Worm (Caenorhabditis elegans): Measurements from ENCODE around the gene klp-18.

klp-18 gene

DNA sequence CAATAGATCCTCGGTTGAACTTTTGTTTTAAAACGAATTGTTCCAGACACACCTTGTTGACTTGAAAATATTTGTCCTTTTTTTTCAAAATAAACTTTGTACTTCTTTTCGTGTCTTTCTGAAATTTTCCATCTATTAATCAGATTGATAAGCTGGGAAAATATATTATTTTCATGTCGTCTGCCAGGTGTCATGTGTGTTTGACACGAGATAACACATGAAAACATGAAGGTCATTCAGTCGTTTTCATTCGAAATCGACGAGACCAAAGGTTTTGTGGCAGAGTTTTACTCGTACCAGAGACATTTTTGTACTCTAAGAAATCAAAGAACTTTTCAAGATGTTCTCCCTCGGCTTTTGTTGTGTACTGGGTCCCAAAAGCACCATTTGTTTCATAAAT, 19.4 kb upstream of the klp-18 start:
- TF ChIP-seq M03D4.4 (tag; optimal IDR thresholded peaks at IDR 0.05) (no peak), elt-3 (tag; optimal IDR thresholded peaks at IDR 0.05) (no peak), mep-1 (tag; optimal IDR thresholded peaks at IDR 0.05) (no peak), sem-2 (GFP tag; optimal IDR thresholded peaks at IDR 0.05) (no peak), ham-2 (GFP tag; optimal IDR thresholded peaks at IDR 0.05) (no peak), nhr-76 (tag; optimal IDR thresholded peaks at IDR 0.05) (no peak), lin-13 (tag; optimal IDR thresholded peaks at IDR 0.05) (no peak), elt-1 (tag; optimal IDR thresholded peaks at IDR 0.05; ENCODE audit: borderline replicate concordance, insufficient read depth) (no peak), mab-5 (tag; optimal IDR thresholded peaks at IDR 0.05) (no peak), flh-1 (GFP tag; optimal IDR thresholded peaks at IDR 0.05) (no peak), zip-8 (tag; optimal IDR thresholded peaks at IDR 0.05) (no peak), hlh-1 (tag; optimal IDR thresholded peaks at IDR 0.05) (no peak), lin-32 (GFP tag; optimal IDR thresholded peaks at IDR 0.05) (no peak), ztf-11 (tag; optimal IDR thresholded peaks at IDR 0.05) (no peak), tbx-8 (GFP tag; optimal IDR thresholded peaks at IDR 0.05) (no peak)

DNA sequence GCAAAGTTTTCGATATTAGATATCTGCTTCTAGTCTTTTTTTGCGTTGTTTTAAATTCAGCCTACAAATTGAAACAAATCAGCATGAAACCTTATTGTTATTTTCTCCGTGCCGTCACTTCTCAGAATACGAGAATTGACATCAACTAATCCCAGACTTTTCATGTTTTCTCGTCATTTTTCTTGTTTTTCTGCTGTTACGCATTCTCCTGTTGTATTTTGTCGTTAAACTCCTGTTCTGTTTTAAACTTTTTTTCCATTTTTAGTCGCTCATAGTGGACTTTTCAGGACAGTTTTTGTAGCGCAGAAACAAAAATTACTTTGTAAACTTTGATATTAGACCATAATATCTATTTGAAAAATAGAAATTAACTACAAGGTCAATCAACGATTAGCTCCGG, 17.8 kb upstream of the klp-18 start:
- TF ChIP-seq nhr-2 (tag; optimal IDR thresholded peaks at IDR 0.05) (no peak), nhr-28 (tag; optimal IDR thresholded peaks at IDR 0.05) (no peak), M03D4.4 (tag; optimal IDR thresholded peaks at IDR 0.05) (no peak), nhr-237 (tag; optimal IDR thresholded peaks at IDR 0.05) (no peak), lin-32 (GFP tag; optimal IDR thresholded peaks at IDR 0.05) (no peak), tbx-8 (GFP tag; optimal IDR thresholded peaks at IDR 0.05) (no peak), snpc-4 (tag; optimal IDR thresholded peaks at IDR 0.05) (no peak), zip-8 (tag; optimal IDR thresholded peaks at IDR 0.05) (no peak), blmp-1 (tag; optimal IDR thresholded peaks at IDR 0.05) (no peak), unc-62 (GFP tag; optimal IDR thresholded peaks at IDR 0.05) (no peak), mep-1 (tag; optimal IDR thresholded peaks at IDR 0.05) (no peak), ham-2 (GFP tag; optimal IDR thresholded peaks at IDR 0.05) (no peak)

DNA sequence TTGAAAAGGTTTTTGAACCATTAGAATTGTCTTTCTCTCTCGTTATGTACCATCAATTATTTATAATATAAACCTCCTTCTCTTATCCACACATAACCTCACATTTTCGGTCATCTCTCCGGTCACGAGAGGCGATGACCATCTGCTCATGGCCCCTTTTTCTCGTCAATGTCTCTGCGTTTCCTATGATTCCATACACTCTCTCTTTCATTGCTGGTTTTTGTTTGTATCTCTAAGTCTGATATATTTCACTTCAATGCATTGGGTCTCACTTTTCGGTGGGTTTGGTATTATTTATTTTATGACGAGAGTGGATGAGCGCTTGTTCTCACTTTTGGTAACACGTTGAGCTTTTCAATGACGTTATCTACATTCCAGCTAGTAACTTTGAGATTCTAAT, 17.0 kb upstream of the klp-18 start:
- no peak for TF ChIP-seq ceh-43 (GFP tag; optimal IDR thresholded peaks at IDR 0.05)
- peak; percentile 51 for TF ChIP-seq ceh-39 (tag; optimal IDR thresholded peaks at IDR 0.05)
- TF ChIP-seq nhr-237 (tag; optimal IDR thresholded peaks at IDR 0.05): no peak
- peak; percentile 47 for TF ChIP-seq hlh-1 (tag; optimal IDR thresholded peaks at IDR 0.05)
- no peak for TF ChIP-seq elt-1 (tag; optimal IDR thresholded peaks at IDR 0.05; ENCODE audit: borderline replicate concordance, insufficient read depth)
- no peak for TF ChIP-seq lin-13 (tag; optimal IDR thresholded peaks at IDR 0.05)
- no peak for TF ChIP-seq sem-2 (GFP tag; optimal IDR thresholded peaks at IDR 0.05)
- TF ChIP-seq nhr-76 (tag; optimal IDR thresholded peaks at IDR 0.05): no peak
- peak; percentile 72 for TF ChIP-seq mep-1 (tag; optimal IDR thresholded peaks at IDR 0.05)
- TF ChIP-seq nhr-2 (tag; optimal IDR thresholded peaks at IDR 0.05): peak; percentile 100
- peak; percentile 62 for TF ChIP-seq mls-2 (tag; optimal IDR thresholded peaks at IDR 0.05)
- no peak for TF ChIP-seq bed-3 (GFP tag; optimal IDR thresholded peaks at IDR 0.05)
- peak; percentile 49 for TF ChIP-seq unc-62 (GFP tag; optimal IDR thresholded peaks at IDR 0.05)
- TF ChIP-seq ces-1 (GFP tag; optimal IDR thresholded peaks at IDR 0.05): peak; percentile 67
- no peak for TF ChIP-seq M03D4.4 (tag; optimal IDR thresholded peaks at IDR 0.05)
- TF ChIP-seq sptf-1 (tag; optimal IDR thresholded peaks at IDR 0.05): peak; percentile 8
- TF ChIP-seq cnd-1 (tag; optimal IDR thresholded peaks at IDR 0.05): peak; percentile 97
- peak; percentile 53 for TF ChIP-seq unc-120 (tag; optimal IDR thresholded peaks at IDR 0.05; ENCODE audit: poor library complexity, severe bottlenecking)
- TF ChIP-seq zip-8 (tag; optimal IDR thresholded peaks at IDR 0.05): no peak
- TF ChIP-seq lin-32 (GFP tag; optimal IDR thresholded peaks at IDR 0.05): peak; percentile 98
- TF ChIP-seq ceh-83 (GFP tag; optimal IDR thresholded peaks at IDR 0.05): no peak
- TF ChIP-seq lsy-2 (tag; optimal IDR thresholded peaks at IDR 0.05): peak; percentile 14

DNA sequence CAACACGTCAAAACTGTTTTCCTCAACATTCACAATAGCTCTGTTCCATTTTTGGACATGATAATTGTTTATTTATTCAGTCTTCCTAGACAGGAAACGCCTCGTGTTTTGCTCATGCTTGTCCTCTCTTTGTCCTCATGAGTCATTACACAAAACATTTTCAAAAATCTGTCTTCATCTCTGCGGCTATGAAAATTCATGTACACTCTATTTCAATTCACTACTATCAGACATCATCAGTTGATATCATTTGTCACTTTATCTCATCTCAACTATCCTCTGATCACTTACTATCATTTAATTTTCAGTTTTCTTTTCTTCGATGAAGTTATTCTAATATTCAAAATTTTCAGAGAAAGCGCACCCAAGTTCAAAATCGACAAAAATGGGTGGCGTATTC, 16.2 kb upstream of the klp-18 start, which contains the start of gene adah-1:
Gene adah-1 (plus strand): TSS at position 354 of the 400 bp plus-strand sequence.
- no peak for TF ChIP-seq tbx-8 (GFP tag; optimal IDR thresholded peaks at IDR 0.05)
- TF ChIP-seq unc-62 (GFP tag; optimal IDR thresholded peaks at IDR 0.05): peak; percentile 74

DNA sequence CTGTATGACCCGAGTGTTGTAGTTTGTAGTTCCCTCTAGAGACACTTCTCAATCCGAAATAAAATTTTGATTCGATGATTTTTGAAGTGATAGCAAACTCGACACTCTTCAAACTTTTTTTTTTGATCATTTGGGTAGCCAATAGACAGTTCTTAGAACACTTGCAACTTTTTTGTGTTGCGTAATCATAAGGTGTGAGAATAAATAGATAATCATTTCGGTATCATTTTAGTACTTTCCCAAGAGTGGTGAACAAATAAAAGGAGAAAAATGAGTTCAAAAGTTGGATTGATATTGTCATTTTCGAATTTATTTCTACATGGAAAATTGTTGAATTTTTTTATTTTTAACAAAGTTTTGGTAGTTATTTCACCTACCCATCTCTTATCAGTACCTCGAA, 15.2 kb upstream of the klp-18 start:
- peak; percentile 83 for TF ChIP-seq zip-8 (tag; optimal IDR thresholded peaks at IDR 0.05)
- TF ChIP-seq ceh-43 (GFP tag; optimal IDR thresholded peaks at IDR 0.05): no peak
- TF ChIP-seq snpc-4 (tag; optimal IDR thresholded peaks at IDR 0.05): no peak
- no peak for TF ChIP-seq blmp-1 (tag; optimal IDR thresholded peaks at IDR 0.05)
